Worm (Caenorhabditis elegans) whole organism, L4 larva: Measurements from ENCODE around the gene mpdu-1.

Experiments
- F37D6.2 ChIP-seq: sonication (generic microtip); optimal IDR thresholded peaks from 2 replicates; lab custom pipeline; 2016; ENCODE audit warnings: mild to moderate bottlenecking, missing genetic modification characterization, missing compliant biosample characterization
- Y105C5A.15 ChIP-seq: fragments of 200-800 bp; sonication (Bioruptor generic); IDR thresholded peaks from 2 replicates; pipeline ENCODE4 v1.3.6; 2022; ENCODE audit warnings: missing genetic modification characterization, missing compliant biosample characterization
- ZK337.2 ChIP-seq: fragments of 200-800 bp; sonication (Bioruptor generic); IDR thresholded peaks from 2 replicates; pipeline ENCODE4 v1.3.6; 2022; ENCODE audit warnings: missing genetic modification reagents, missing genetic modification characterization, missing compliant biosample characterization
- aha-1 ChIP-seq: fragments of 150-350 bp; peaks from one replicate; lab custom pipeline; 2014; ENCODE audit warnings: missing biosample characterization, missing genetic modification characterization
- ama-1 ChIP-seq: fragments of 150-350 bp; optimal IDR thresholded peaks from 2 replicates; lab custom pipeline; 2014; ENCODE audit warnings: inconsistent platforms, mixed read lengths
- arid-1 ChIP-seq: fragments of 200-800 bp; sonication (Bioruptor generic); conservative IDR thresholded peaks from 2 replicates; pipeline ENCODE4 v1.3.6; 2022; ENCODE audit warnings: missing genetic modification reagents, missing genetic modification characterization, missing compliant biosample characterization
- ceh-20 ChIP-seq: fragments of 200-800 bp; sonication (Bioruptor generic); IDR thresholded peaks from 2 replicates; pipeline ENCODE4 v1.3.6; 2022; ENCODE audit warnings: missing genetic modification reagents, missing genetic modification characterization, missing compliant biosample characterization
- ceh-32 ChIP-seq: sonication (generic microtip); optimal IDR thresholded peaks from 2 replicates; lab custom pipeline; 2016; ENCODE audit warnings: mild to moderate bottlenecking, missing genetic modification characterization, missing compliant biosample characterization; ENCODE audit not compliant: poor library complexity
- ceh-44 ChIP-seq: fragments of 200-800 bp; sonication (Bioruptor generic); IDR thresholded peaks from 2 replicates; pipeline ENCODE4 v1.3.6; 2022; ENCODE audit warnings: missing genetic modification reagents, missing genetic modification characterization, missing compliant biosample characterization
- ceh-62 ChIP-seq: sonication (generic microtip); optimal IDR thresholded peaks from 2 replicates; lab custom pipeline; 2017; ENCODE audit warnings: missing biosample characterization, missing genetic modification characterization
- ceh-82 ChIP-seq: sonication (generic microtip); optimal IDR thresholded peaks from 2 replicates; lab custom pipeline; 2017; ENCODE audit warnings: missing biosample characterization, missing genetic modification characterization
- daf-8 ChIP-seq: fragments of 200-800 bp; sonication (Bioruptor generic); IDR thresholded peaks from 2 replicates; pipeline ENCODE4 v1.3.6; 2022; ENCODE audit warnings: missing genetic modification characterization, missing compliant biosample characterization
- dmd-6 ChIP-seq: fragments of 200-800 bp; sonication (Bioruptor generic); IDR thresholded peaks from 2 replicates; pipeline ENCODE4 v1.3.6; 2022; ENCODE audit warnings: missing genetic modification reagents, missing genetic modification characterization, missing compliant biosample characterization
- dmd-8 ChIP-seq: fragments of 200-800 bp; sonication (Bioruptor generic); IDR thresholded peaks from 2 replicates; pipeline ENCODE4 v1.3.6; 2022; ENCODE audit warnings: missing genetic modification characterization, missing compliant biosample characterization
- gei-8 ChIP-seq: fragments of 200-800 bp; sonication (Bioruptor generic); optimal IDR thresholded peaks from 2 replicates; lab custom pipeline; 2018; ENCODE audit warnings: mild to moderate bottlenecking, missing genetic modification characterization, missing compliant biosample characterization
- hif-1 ChIP-seq, 2 experiments: sonication (generic microtip); optimal IDR thresholded peaks; 2 replicates each; lab custom pipeline; 2016 to 2017; ENCODE audit warnings: missing compliant biosample characterization in 2 of 2, missing genetic modification characterization in 2 of 2, missing genetic modification reagents in 2 of 2, missing genotype in 2 of 2, mild to moderate bottlenecking in 1 of 2
- hlh-11 ChIP-seq: fragments of 200-800 bp; sonication (Bioruptor generic); optimal IDR thresholded peaks from 2 replicates; lab custom pipeline; 2018; ENCODE audit warnings: mild to moderate bottlenecking, missing genetic modification characterization, missing compliant biosample characterization
- hmg-1.1 ChIP-seq: fragments of 200-800 bp; sonication (Bioruptor generic); IDR thresholded peaks from 2 replicates; pipeline ENCODE4 v1.3.6; 2022; ENCODE audit warnings: missing genetic modification reagents, missing genetic modification characterization, missing compliant biosample characterization
- lim-7 ChIP-seq: fragments of 200-800 bp; sonication (Bioruptor generic); IDR thresholded peaks from 2 replicates; pipeline ENCODE4 v1.3.6; 2022; ENCODE audit warnings: missing genetic modification characterization, missing compliant biosample characterization
- lin-1 ChIP-seq: fragments of 200-800 bp; sonication (Bioruptor generic); IDR thresholded peaks from 2 replicates; pipeline ENCODE4 v1.3.6; 2022; ENCODE audit warnings: missing genetic modification reagents, missing genetic modification characterization, missing compliant biosample characterization
- lin-13 ChIP-seq: fragments of 150-350 bp; optimal IDR thresholded peaks from 2 replicates; lab custom pipeline; 2014; ENCODE audit warnings: missing biosample characterization, missing genetic modification reagents, missing genetic modification characterization
- lin-15B ChIP-seq: fragments of 150-350 bp; sonication (generic microtip); optimal IDR thresholded peaks from 3 replicates; lab custom pipeline; 2014; ENCODE audit warnings: missing biosample characterization, missing genetic modification characterization
- lin-29 ChIP-seq: fragments of 200-800 bp; sonication (Bioruptor generic); IDR thresholded peaks from 2 replicates; pipeline ENCODE4 v1.3.6; 2022; ENCODE audit warnings: missing genetic modification reagents, missing genetic modification characterization, missing compliant biosample characterization
- lin-39 ChIP-seq: fragments of 150-350 bp; optimal IDR thresholded peaks from 2 replicates; lab custom pipeline; 2014; ENCODE audit warnings: missing biosample characterization, missing genetic modification reagents, missing genetic modification characterization
- lir-3 ChIP-seq: sonication (generic microtip); optimal IDR thresholded peaks from 2 replicates; lab custom pipeline; 2016; ENCODE audit warnings: mild to moderate bottlenecking, missing genetic modification characterization, missing compliant biosample characterization
- lsy-2 ChIP-seq, 2 experiments: fragments of 150-350 bp in 1 of 2; sonication (generic microtip) in 1 of 2; optimal IDR thresholded peaks; 2 replicates each; lab custom pipeline; 2014 to 2017; ENCODE audit warnings: missing biosample characterization in 2 of 2, missing genetic modification characterization in 2 of 2
- mdl-1 ChIP-seq, 2 experiments: fragments of 150-350 bp in 1 of 2; sonication (generic microtip) in 1 of 2; optimal IDR thresholded peaks; 2 replicates each; lab custom pipeline; 2014 to 2017; ENCODE audit warnings: missing biosample characterization in 2 of 2, missing genetic modification characterization in 2 of 2
- mdt-29 ChIP-seq: fragments of 200-800 bp; sonication (Bioruptor generic); IDR thresholded peaks from 2 replicates; pipeline ENCODE4 v1.3.6; 2022; ENCODE audit warnings: missing genetic modification reagents, missing genetic modification characterization, missing compliant biosample characterization
- mes-2 ChIP-seq: sonication (generic microtip); optimal IDR thresholded peaks from 2 replicates; lab custom pipeline; 2016; ENCODE audit warnings: missing genotype, mild to moderate bottlenecking, missing genetic modification characterization, missing compliant biosample characterization; ENCODE audit not compliant: poor library complexity, severe bottlenecking
- mxl-3 ChIP-seq: fragments of 200-800 bp; sonication (Bioruptor generic); optimal IDR thresholded peaks from 2 replicates; lab custom pipeline; 2018; ENCODE audit warnings: mild to moderate bottlenecking, missing genetic modification characterization, missing compliant biosample characterization
- nhr-10 ChIP-seq: fragments of 150-350 bp; optimal IDR thresholded peaks from 2 replicates; lab custom pipeline; 2014; ENCODE audit warnings: missing biosample characterization, missing genetic modification characterization
- nhr-25 ChIP-seq: sonication (generic microtip); optimal IDR thresholded peaks from 2 replicates; lab custom pipeline; 2017; ENCODE audit warnings: missing genetic modification characterization, mild to moderate bottlenecking, missing compliant biosample characterization, antibody characterized with exemption, moderate library complexity, borderline replicate concordance; ENCODE audit not compliant: insufficient read depth
- nhr-28 ChIP-seq: fragments of 150-350 bp; optimal IDR thresholded peaks from 2 replicates; lab custom pipeline; 2014; ENCODE audit warnings: missing biosample characterization, missing genetic modification characterization
- nhr-41 ChIP-seq: fragments of 200-800 bp; sonication (Bioruptor generic); IDR thresholded peaks from 2 replicates; pipeline ENCODE4 v1.3.6; 2022; ENCODE audit warnings: missing genetic modification reagents, missing genetic modification characterization, missing compliant biosample characterization
- nhr-42 ChIP-seq: fragments of 200-800 bp; sonication (Bioruptor generic); IDR thresholded peaks from 2 replicates; pipeline ENCODE4 v1.3.6; 2022; ENCODE audit warnings: missing genetic modification characterization, missing compliant biosample characterization
- nhr-48 ChIP-seq: sonication (generic microtip); optimal IDR thresholded peaks from 2 replicates; lab custom pipeline; 2016; ENCODE audit warnings: mild to moderate bottlenecking, missing genetic modification characterization, missing compliant biosample characterization
- nhr-6 ChIP-seq: fragments of 150-350 bp; optimal IDR thresholded peaks from 2 replicates; lab custom pipeline; 2014; ENCODE audit warnings: missing biosample characterization, missing genetic modification characterization
- nhr-76 ChIP-seq: fragments of 150-350 bp; optimal IDR thresholded peaks from 2 replicates; lab custom pipeline; 2014; ENCODE audit warnings: missing biosample characterization, missing genetic modification characterization
- snpc-1.2 ChIP-seq: fragments of 200-800 bp; sonication (Bioruptor generic); IDR thresholded peaks from 2 replicates; pipeline ENCODE4 v1.3.6; 2022; ENCODE audit warnings: missing genetic modification reagents, missing genetic modification characterization, missing compliant biosample characterization
- snpc-4 ChIP-seq: fragments of 150-350 bp; optimal IDR thresholded peaks from 2 replicates; lab custom pipeline; 2014; ENCODE audit warnings: missing biosample characterization, missing genetic modification characterization
- unc-130 ChIP-seq: sonication (generic microtip); optimal IDR thresholded peaks from 2 replicates; lab custom pipeline; 2016; ENCODE audit warnings: missing genetic modification reagents, missing genetic modification characterization, missing compliant biosample characterization
- unc-62 ChIP-seq, 3 experiments: fragments of 150-350 bp in 1 of 3; sonication (generic microtip); optimal IDR thresholded peaks in 2 of 3; peaks in 1 of 3; 1 replicate in 1 of 3; 2 replicates in 2 of 3; lab custom pipeline; 2014 to 2017; ENCODE audit warnings: missing biosample characterization in 3 of 3, missing genetic modification characterization in 3 of 3, missing genetic modification reagents in 3 of 3, missing genotype in 1 of 3
- zfp-2 ChIP-seq: sonication (generic microtip); optimal IDR thresholded peaks from 2 replicates; lab custom pipeline; 2016; ENCODE audit warnings: mild to moderate bottlenecking, missing genetic modification characterization, missing compliant biosample characterization
- zip-11 ChIP-seq: fragments of 200-800 bp; sonication (Bioruptor generic); IDR thresholded peaks from 2 replicates; pipeline ENCODE4 v1.3.6; 2022; ENCODE audit warnings: missing genetic modification characterization, missing compliant biosample characterization
- ztf-11 ChIP-seq: fragments of 150-350 bp; optimal IDR thresholded peaks from 2 replicates; lab custom pipeline; 2014; ENCODE audit warnings: missing biosample characterization, missing genetic modification characterization
- ztf-7 ChIP-seq: fragments of 150-350 bp; optimal IDR thresholded peaks from 2 replicates; lab custom pipeline; 2014; ENCODE audit warnings: missing biosample characterization, missing genetic modification characterization

The mpdu-1 gene

DNA sequence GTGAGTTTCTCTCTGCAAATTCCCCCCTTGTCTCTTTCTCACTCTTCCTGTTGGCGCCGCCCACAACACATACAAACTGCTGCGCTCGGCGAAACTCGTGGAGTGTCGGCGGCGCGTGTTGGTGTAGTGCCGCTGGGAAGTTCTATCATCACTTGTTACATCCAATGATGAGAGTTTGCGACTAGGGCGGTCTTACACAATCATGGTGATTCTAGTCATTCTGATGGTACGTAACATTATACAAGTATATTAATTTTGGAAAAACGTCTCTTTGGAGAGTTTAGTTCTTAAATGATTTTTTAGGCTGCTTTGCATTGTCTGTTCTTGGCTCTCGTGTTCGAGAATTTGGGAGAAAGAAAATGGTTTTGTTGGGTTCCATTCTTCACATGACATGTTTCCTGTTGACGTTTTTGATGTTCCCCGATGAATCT is 10.0 kb downstream of the mpdu-1 start (continued):
- TF ChIP-seq arid-1 (GFP tag; lab: Robert Waterston, UW) = peak; percentile 70
- no peak for TF ChIP-seq ceh-44 (GFP tag; lab: Robert Waterston, UW)
- TF ChIP-seq ama-1 (lab: Kevin White, UChicago) = peak; percentile 98
- peak; percentile 21 to 25 for TF ChIP-seq hif-1 (tag; optimal IDR thresholded peaks at IDR 0.05; lab: Kevin White, UChicago)
- peak; percentile 54 for TF ChIP-seq gei-8 (GFP tag; lab: Kevin White, UChicago)
- TF ChIP-seq lim-7 (GFP tag; lab: Robert Waterston, UW) = no peak
- peak; percentile 19 for TF ChIP-seq lir-3 (tag; lab: Kevin White, UChicago)
- TF ChIP-seq mdt-29 (GFP tag; lab: Robert Waterston, UW) = 0 out of 2 replicates have a peak, but pooled peaks have one; percentile 56
- TF ChIP-seq ceh-32 = peak; percentile 12
- peak; percentile 87 for TF ChIP-seq hmg-1.1 (GFP tag; lab: Robert Waterston, UW)
- peak; percentile 80 for TF ChIP-seq unc-130 (GFP tag; lab: Kevin White, UChicago)
- TF ChIP-seq dmd-8 (GFP tag; lab: Robert Waterston, UW) = peak; percentile 62
- TF ChIP-seq lin-1 (GFP tag; lab: Robert Waterston, UW) = peak; percentile 88; the same call in 1 of the 2 replicates
- TF ChIP-seq mxl-3 (GFP tag; lab: Kevin White, UChicago) = peak; percentile 79
- TF ChIP-seq daf-8 (GFP tag; lab: Robert Waterston, UW) = no peak
- TF ChIP-seq snpc-4 (tag; lab: Kevin White, UChicago) = peak; percentile 95
- no peak for TF ChIP-seq zip-11 (GFP tag; lab: Robert Waterston, UW)
- peak; percentile 19 for TF ChIP-seq nhr-10 (tag; lab: Kevin White, UChicago)
- TF ChIP-seq lsy-2 (tag; optimal IDR thresholded peaks at IDR 0.05; lab: Kevin White, UChicago) = peak; percentile 57 to 75
- TF ChIP-seq lin-29 = no peak
- TF ChIP-seq lin-15B = no peak
- TF ChIP-seq nhr-6 (tag; lab: Kevin White, UChicago) = peak; percentile 21
- peak; percentile 90 for TF ChIP-seq mes-2 (tag; lab: Kevin White, UChicago)
- TF ChIP-seq lin-13 (GFP tag; lab: Kevin White, UChicago) = peak; percentile 78
- TF ChIP-seq ztf-7 (tag; lab: Kevin White, UChicago) = peak; percentile 65
- peak; percentile 69; the same call in 1 of the 2 replicates for TF ChIP-seq dmd-6 (GFP tag; lab: Robert Waterston, UW)
- TF ChIP-seq nhr-25 (tag; lab: Kevin White, UChicago) = peak; percentile 82
- peak; percentile 89 for TF ChIP-seq nhr-48 (tag; lab: Kevin White, UChicago)
- TF ChIP-seq, all 104 proteins: peak for 56

DNA sequence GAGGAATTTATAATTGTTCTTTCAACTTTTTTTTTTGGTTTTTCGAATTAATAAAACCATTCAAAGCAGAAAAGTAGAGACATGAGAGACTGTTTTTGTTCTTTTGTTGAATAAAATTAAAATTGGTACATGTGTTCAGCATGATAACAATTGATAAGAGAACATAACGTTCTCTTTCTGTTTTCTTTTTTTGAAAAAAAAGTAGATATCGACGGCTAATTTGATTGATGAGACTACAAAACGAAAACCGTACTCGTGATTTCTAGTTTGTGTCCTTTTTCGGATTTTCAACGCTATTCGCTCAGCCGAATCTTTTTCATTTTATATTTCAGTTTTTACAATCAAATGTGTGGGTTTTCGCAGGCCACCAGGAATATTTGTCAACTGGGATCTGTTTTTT is 13.5 kb downstream of the mpdu-1 start, which contains the start of gene C08D8.1:
C08D8.1 (plus strand) TSS at position 324 of the 400 bp plus-strand sequence.
- TF ChIP-seq ztf-11 (tag; lab: Kevin White, UChicago) (no peak), F37D6.2 (tag; lab: Kevin White, UChicago) (no peak), hlh-11 (tag; lab: Kevin White, UChicago) (no peak), ceh-62 (tag; lab: Kevin White, UChicago) (no peak), nhr-48 (tag; lab: Kevin White, UChicago) (no peak), aha-1 (tag; lab: Kevin White, UChicago) (no peak), nhr-28 (tag; lab: Kevin White, UChicago) (peak; percentile 97), ceh-82 (tag; lab: Kevin White, UChicago) (no peak), nhr-42 (GFP tag; lab: Robert Waterston, UW) (no peak), ama-1 (lab: Kevin White, UChicago) (no peak), unc-62 (GFP tag; optimal IDR thresholded peaks at IDR 0.05 in 1 of 2; lab: Kevin White, UChicago) (peak in 1 of 2 experiments; percentile 44), unc-62 (tag; optimal IDR thresholded peaks at IDR 0.05; lab: Kevin White, UChicago) (no peak), ZK337.2 (GFP tag; lab: Robert Waterston, UW) (no peak), mdl-1 (tag; optimal IDR thresholded peaks at IDR 0.05; lab: Kevin White, UChicago) (no peak), ceh-20 (0 out of 2 replicates have a peak, but pooled peaks have one; percentile 19), nhr-6 (tag; lab: Kevin White, UChicago) (no peak), mxl-3 (GFP tag; lab: Kevin White, UChicago) (no peak), Y105C5A.15 (no peak), nhr-76 (tag; lab: Kevin White, UChicago) (no peak), lin-39 (tag; lab: Kevin White, UChicago) (no peak), zip-11 (GFP tag; lab: Robert Waterston, UW) (no peak), zfp-2 (tag; lab: Kevin White, UChicago) (no peak), nhr-10 (tag; lab: Kevin White, UChicago) (no peak), snpc-4 (tag; lab: Kevin White, UChicago) (no peak), snpc-1.2 (GFP tag; lab: Robert Waterston, UW) (no peak), lim-7 (GFP tag; lab: Robert Waterston, UW) (no peak), nhr-41 (GFP tag; lab: Robert Waterston, UW) (no peak)
